Worm (Caenorhabditis elegans): ENCODE results near the gene gdi-1.

DNA sequence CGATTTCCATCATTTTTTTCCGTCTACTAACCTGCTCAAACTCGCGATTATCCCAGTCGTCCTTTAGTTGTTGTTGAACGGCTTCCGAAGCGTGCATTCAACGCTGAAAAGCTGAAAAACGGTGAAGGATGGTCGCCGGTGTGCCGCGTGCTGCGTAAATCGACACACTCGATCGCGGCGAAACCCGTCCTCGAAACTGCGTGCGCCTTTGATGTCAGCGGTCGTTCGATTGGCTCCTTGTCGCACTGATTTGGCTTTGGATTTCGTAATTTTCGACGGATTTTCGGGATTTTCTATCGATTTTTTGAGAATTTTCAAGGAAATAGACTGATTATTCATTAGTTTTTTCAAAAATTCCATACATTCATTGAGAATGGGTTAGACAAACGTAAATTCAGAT lies 4.7 kb upstream of the gdi-1 start, which contains the start of the genes Y57G11C.1147 and nuo-3:
- TF ChIP-seq R02D3.7 (tag; optimal IDR thresholded peaks at IDR 0.05), result peak; percentile 10
- no peak for TF ChIP-seq unc-62 (GFP tag; optimal IDR thresholded peaks at IDR 0.05)
- no peak for TF ChIP-seq nhr-237 (tag; optimal IDR thresholded peaks at IDR 0.05)
- no peak for TF ChIP-seq snpc-4 (tag; optimal IDR thresholded peaks at IDR 0.05)

All from whole organism, L2 larva.